Fruit fly (Drosophila melanogaster): ENCODE results near the gene CG15760.

DNA sequence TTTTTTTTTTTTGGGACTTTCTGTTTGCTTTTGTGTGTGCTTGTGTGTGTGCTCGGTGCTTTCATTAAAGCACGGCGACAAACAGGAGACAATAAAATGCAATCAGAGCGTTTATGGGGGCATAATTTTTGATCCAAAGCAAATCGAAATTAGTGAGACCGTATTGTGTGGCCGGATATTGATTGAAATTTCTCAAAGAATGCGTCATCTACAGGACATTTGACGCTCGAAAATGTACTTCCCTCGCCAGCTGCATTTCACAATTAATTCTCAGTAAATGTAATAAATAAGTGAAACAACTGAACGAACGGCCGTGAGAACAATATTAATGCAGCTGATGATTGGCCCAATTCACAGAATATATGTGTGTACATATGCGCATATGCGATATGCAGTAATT is 40.1 kb upstream of the CG15760 start:
- TF ChIP-seq psq (optimal IDR thresholded peaks at IDR 0.05) (no peak), ttk (optimal IDR thresholded peaks at IDR 0.05) (no peak), insv (optimal IDR thresholded peaks at IDR 0.05) (no peak), Myc (optimal IDR thresholded peaks at IDR 0.05) (no peak)
